Worm (Caenorhabditis elegans): ENCODE results near the gene C23H5.8.

DNA sequence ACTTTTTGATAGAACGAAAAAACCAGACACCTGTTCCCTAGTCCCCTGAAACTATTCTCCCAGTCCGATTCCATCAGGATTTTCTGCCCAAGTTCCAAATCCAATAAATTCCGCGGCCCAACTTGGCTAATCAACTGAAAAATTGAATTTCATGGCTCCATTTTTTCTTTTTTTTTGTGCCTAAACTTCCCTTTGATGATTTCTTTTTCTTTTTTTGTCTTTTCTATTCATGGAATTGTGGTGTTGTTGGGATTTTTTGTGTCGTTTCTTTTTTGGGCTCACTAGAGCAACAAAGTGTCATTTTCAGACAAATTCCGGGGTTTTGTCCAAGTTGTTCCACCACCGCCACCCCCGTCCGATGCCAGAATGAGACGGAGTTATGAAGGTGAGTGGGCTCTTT is 47.3 kb downstream of the C23H5.8 start, which contains the start of gene arrd-26:
- TF ChIP-seq nhr-76 (tag; optimal IDR thresholded peaks at IDR 0.05) (no peak), skn-1 (tag; optimal IDR thresholded peaks at IDR 0.05) (no peak), unc-62 (GFP tag; optimal IDR thresholded peaks at IDR 0.05) (no peak), ceh-8 (GFP tag; optimal IDR thresholded peaks at IDR 0.05) (no peak), ztf-11 (tag; optimal IDR thresholded peaks at IDR 0.05) (no peak), ceh-88 (GFP tag; IDR thresholded peaks at IDR 0.05) (no peak), jun-1 (tag; optimal IDR thresholded peaks at IDR 0.05) (no peak), unc-86 (tag; optimal IDR thresholded peaks at IDR 0.05) (no peak), ceh-63 (GFP tag; optimal IDR thresholded peaks at IDR 0.05) (no peak), aly-2 (tag; optimal IDR thresholded peaks at IDR 0.05) (no peak), grh-1 (GFP tag; IDR thresholded peaks at IDR 0.05) (no peak)
